Worm (Caenorhabditis elegans) whole organism, early embryonic: ENCODE measurements around the gene mbk-2.

Experiments
- B0310.2 ChIP-seq: sonication (generic microtip); optimal IDR thresholded peaks from 2 replicates; lab custom pipeline; 2016; ENCODE audit warnings: mild to moderate bottlenecking, missing genetic modification characterization, missing compliant biosample characterization
- F13C5.2 ChIP-seq: sonication (generic microtip); optimal IDR thresholded peaks from 2 replicates; lab custom pipeline; 2017; ENCODE audit warnings: mild to moderate bottlenecking, missing genetic modification characterization, inconsistent platforms, missing compliant biosample characterization
- aly-1 ChIP-seq: sonication (generic microtip); optimal IDR thresholded peaks from 2 replicates; lab custom pipeline; 2016; ENCODE audit warnings: missing genetic modification characterization, missing compliant biosample characterization
- ama-1 ChIP-seq: fragments of 150-350 bp; optimal IDR thresholded peaks from 2 replicates; lab custom pipeline; 2014
- ceh-13 ChIP-seq: fragments of 200-800 bp; sonication (Bioruptor generic); optimal IDR thresholded peaks from 2 replicates; lab custom pipeline; 2018; ENCODE audit warnings: mild to moderate bottlenecking, missing genetic modification characterization, missing compliant biosample characterization
- ceh-36 ChIP-seq: sonication (generic microtip); optimal IDR thresholded peaks from 2 replicates; lab custom pipeline; 2016; ENCODE audit warnings: missing genetic modification characterization, inconsistent platforms, missing compliant biosample characterization
- ets-7 ChIP-seq: sonication (generic microtip); optimal IDR thresholded peaks from 2 replicates; lab custom pipeline; 2016; ENCODE audit warnings: missing genotype, missing genetic modification characterization, missing compliant biosample characterization
- flt-1 ChIP-seq: fragments of 200-800 bp; sonication (Bioruptor generic); IDR thresholded peaks from 2 replicates; pipeline ENCODE4 v1.3.6; 2022; ENCODE audit warnings: missing genetic modification characterization, missing compliant biosample characterization
- hmbx-1 ChIP-seq: sonication (generic microtip); optimal IDR thresholded peaks from 2 replicates; lab custom pipeline; 2016; ENCODE audit warnings: mild to moderate bottlenecking, missing genetic modification characterization, missing compliant biosample characterization
- hmg-4 ChIP-seq: fragments of 200-800 bp; sonication (Bioruptor generic); optimal IDR thresholded peaks from 2 replicates; lab custom pipeline; 2018; ENCODE audit warnings: mild to moderate bottlenecking, missing genetic modification characterization, missing compliant biosample characterization
- hnd-1 ChIP-seq: sonication (generic microtip); optimal IDR thresholded peaks from 2 replicates; lab custom pipeline; 2016; ENCODE audit warnings: missing genetic modification characterization, missing compliant biosample characterization
- pes-1 ChIP-seq: fragments of 200-800 bp; sonication (Bioruptor generic); IDR thresholded peaks from 2 replicates; pipeline ENCODE4 v1.3.6; 2022; ENCODE audit warnings: missing genetic modification reagents, missing genetic modification characterization, missing compliant biosample characterization
- scrt-1 ChIP-seq: fragments of 200-800 bp; sonication (Bioruptor generic); IDR thresholded peaks from 2 replicates; pipeline ENCODE4 v1.3.6; 2022; ENCODE audit warnings: missing genetic modification characterization, missing compliant biosample characterization
- sea-1 ChIP-seq: fragments of 200-800 bp; sonication (Bioruptor generic); conservative IDR thresholded peaks from 2 replicates; pipeline ENCODE4 v1.3.6; 2022; ENCODE audit warnings: missing genetic modification characterization, missing compliant biosample characterization
- tbx-11 ChIP-seq: fragments of 200-800 bp; sonication (Bioruptor generic); IDR thresholded peaks from 2 replicates; pipeline ENCODE4 v1.3.6; 2022; ENCODE audit warnings: missing genetic modification characterization, missing compliant biosample characterization
- tbx-37 ChIP-seq: fragments of 200-800 bp; sonication (Bioruptor generic); conservative IDR thresholded peaks from 2 replicates; pipeline ENCODE4 v1.3.6; 2022; ENCODE audit warnings: missing genetic modification reagents, missing genetic modification characterization, missing compliant biosample characterization
- tra-4 ChIP-seq: sonication (generic microtip); optimal IDR thresholded peaks from 2 replicates; lab custom pipeline; 2017; ENCODE audit warnings: missing genetic modification characterization, missing compliant biosample characterization

The mbk-2 gene

ce11 chrIV:13008405-13009208, at the start of gene mbk-2:
mbk-2 (plus strand) TSS chrIV:13009158.
- TF ChIP-seq scrt-1 (GFP tag; lab: Robert Waterston, UW) (no peak), ceh-36 (tag; lab: Kevin White, UChicago) (no peak), aly-1 (tag; lab: Kevin White, UChicago) (no peak), hmg-4 (GFP tag; lab: Kevin White, UChicago) (no peak), ets-7 (tag; lab: Kevin White, UChicago) (no peak), flt-1 (GFP tag; lab: Robert Waterston, UW) (no peak), hmbx-1 (tag; lab: Kevin White, UChicago) (no peak), hnd-1 (no peak), pes-1 (GFP tag; lab: Robert Waterston, UW) (no peak), ama-1 (lab: Kevin White, UChicago) (no peak), ceh-13 (no peak), B0310.2 (tag; lab: Kevin White, UChicago) (no peak), tbx-37 (GFP tag; lab: Robert Waterston, UW) (no peak), F13C5.2 (tag; lab: Kevin White, UChicago) (no peak), tra-4 (tag; lab: Kevin White, UChicago) (no peak)

DNA sequence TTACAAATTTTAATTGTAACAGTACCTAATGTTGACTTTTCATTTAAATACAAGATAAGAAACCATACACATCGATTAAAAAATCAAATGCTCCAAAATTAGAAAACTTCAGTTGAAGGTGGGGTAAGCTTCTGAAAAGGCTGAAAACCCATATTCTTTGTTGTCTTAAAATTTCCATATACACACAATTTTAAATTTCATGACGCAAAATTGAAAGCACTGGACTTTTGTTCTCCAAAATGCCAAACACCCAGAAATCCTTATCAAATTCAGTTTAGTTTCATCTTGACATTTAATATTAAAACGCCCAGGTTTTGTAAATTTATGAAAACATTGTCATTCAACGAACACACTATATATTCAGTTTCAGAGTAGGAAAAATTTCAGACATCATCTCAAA, 48.8 kb upstream of the mbk-2 start, which contains the start of gene F55G11.7:
TSS of gene F55G11.7 (plus strand) at position 301 of the 400 bp plus-strand sequence.
- TF ChIP-seq aly-1 (tag; lab: Kevin White, UChicago) (no peak), pes-1 (GFP tag; lab: Robert Waterston, UW) (no peak), ceh-36 (tag; lab: Kevin White, UChicago) (no peak), B0310.2 (tag; lab: Kevin White, UChicago) (no peak), sea-1 (GFP tag; lab: Robert Waterston, UW) (no peak), ama-1 (lab: Kevin White, UChicago) (no peak), tra-4 (tag; lab: Kevin White, UChicago) (no peak), hnd-1 (no peak)

DNA sequence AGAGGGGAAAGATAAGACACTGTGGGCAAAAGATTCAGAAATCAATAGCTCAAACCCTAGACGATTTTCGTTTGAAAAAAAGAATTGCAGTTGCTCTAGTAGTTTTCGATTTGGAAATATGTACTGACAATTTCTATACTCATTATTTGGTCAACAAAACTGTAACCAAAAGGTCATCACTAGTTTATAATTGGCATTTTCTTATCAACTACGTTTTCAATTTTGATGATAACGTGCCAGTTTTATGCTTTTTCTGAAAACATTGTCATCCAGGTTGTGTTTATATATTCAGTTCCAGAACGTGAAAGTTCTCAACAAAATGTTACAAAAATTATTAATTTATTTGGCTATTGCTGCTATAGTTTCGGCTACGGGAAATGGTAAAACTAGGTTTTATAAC, 46.4 kb upstream of the mbk-2 start, which contains the start of gene F55G11.8:
TSS of gene F55G11.8 (plus strand) at position 245 of the 400 bp plus-strand sequence.
- no peak for TF ChIP-seq aly-1 (tag; lab: Kevin White, UChicago)
- no peak for TF ChIP-seq sea-1 (GFP tag; lab: Robert Waterston, UW)
- no peak for TF ChIP-seq scrt-1 (GFP tag; lab: Robert Waterston, UW)
- no peak for TF ChIP-seq hnd-1
- no peak for TF ChIP-seq ets-7 (tag; lab: Kevin White, UChicago)
- TF ChIP-seq hmg-4 (GFP tag; lab: Kevin White, UChicago), result no peak
- TF ChIP-seq ceh-13, result no peak
- TF ChIP-seq F13C5.2 (tag; lab: Kevin White, UChicago), result no peak
- no peak for TF ChIP-seq flt-1 (GFP tag; lab: Robert Waterston, UW)
- no peak for TF ChIP-seq tbx-11 (GFP tag; lab: Robert Waterston, UW)
- no peak for TF ChIP-seq B0310.2 (tag; lab: Kevin White, UChicago)
- no peak for TF ChIP-seq ama-1 (lab: Kevin White, UChicago)
- TF ChIP-seq tra-4 (tag; lab: Kevin White, UChicago), result no peak
- TF ChIP-seq tbx-37 (GFP tag; lab: Robert Waterston, UW), result no peak
- TF ChIP-seq ceh-36 (tag; lab: Kevin White, UChicago), result no peak
- no peak for TF ChIP-seq hmbx-1 (tag; lab: Kevin White, UChicago)
- no peak for TF ChIP-seq pes-1 (GFP tag; lab: Robert Waterston, UW)

DNA sequence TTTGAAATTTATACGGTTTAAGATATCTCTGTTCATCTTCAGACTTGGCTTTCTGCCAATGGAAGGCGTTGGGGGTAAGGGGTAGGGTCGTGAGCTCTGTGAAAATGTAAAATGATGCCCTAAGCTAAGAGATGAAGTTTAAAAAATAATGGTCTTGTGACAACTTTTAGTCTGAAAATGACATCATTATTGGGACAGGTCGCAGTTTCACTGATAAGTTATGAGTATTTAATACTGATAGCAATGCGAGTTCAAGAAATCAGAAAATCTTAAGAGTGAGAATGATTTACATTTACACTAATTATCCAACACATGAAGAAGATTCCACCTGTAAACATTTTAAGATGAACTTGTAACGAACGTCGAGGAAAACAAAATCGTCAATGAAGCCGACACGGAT, 44.3 kb upstream of the mbk-2 start:
- TF ChIP-seq hnd-1 (no peak), flt-1 (GFP tag; lab: Robert Waterston, UW) (no peak), ama-1 (lab: Kevin White, UChicago) (no peak)

- TF ChIP-seq scrt-1 (GFP tag; lab: Robert Waterston, UW), result no peak
- TF ChIP-seq tra-4 (tag; lab: Kevin White, UChicago), result no peak
- no peak for TF ChIP-seq hmg-4 (GFP tag; lab: Kevin White, UChicago)
- no peak for TF ChIP-seq tbx-11 (GFP tag; lab: Robert Waterston, UW)
- TF ChIP-seq ets-7 (tag; lab: Kevin White, UChicago), result no peak
- TF ChIP-seq sea-1 (GFP tag; lab: Robert Waterston, UW), result no peak
- no peak for TF ChIP-seq hnd-1
- no peak for TF ChIP-seq ceh-13
- TF ChIP-seq ama-1 (lab: Kevin White, UChicago), result no peak
- TF ChIP-seq flt-1 (GFP tag; lab: Robert Waterston, UW), result no peak
- no peak for TF ChIP-seq aly-1 (tag; lab: Kevin White, UChicago)
- TF ChIP-seq ceh-36 (tag; lab: Kevin White, UChicago), result no peak
- no peak for TF ChIP-seq F13C5.2 (tag; lab: Kevin White, UChicago)
- TF ChIP-seq pes-1 (GFP tag; lab: Robert Waterston, UW), result no peak
- no peak for TF ChIP-seq hmbx-1 (tag; lab: Kevin White, UChicago)
- no peak for TF ChIP-seq tbx-37 (GFP tag; lab: Robert Waterston, UW)
- TF ChIP-seq B0310.2 (tag; lab: Kevin White, UChicago), result no peak
Measured at ce11 chrIV:12965074-12965473, 43.9 kb upstream of the mbk-2 start, which contains the start of gene dod-22. dod-22 (plus strand) TSS chrIV:12965374.

DNA sequence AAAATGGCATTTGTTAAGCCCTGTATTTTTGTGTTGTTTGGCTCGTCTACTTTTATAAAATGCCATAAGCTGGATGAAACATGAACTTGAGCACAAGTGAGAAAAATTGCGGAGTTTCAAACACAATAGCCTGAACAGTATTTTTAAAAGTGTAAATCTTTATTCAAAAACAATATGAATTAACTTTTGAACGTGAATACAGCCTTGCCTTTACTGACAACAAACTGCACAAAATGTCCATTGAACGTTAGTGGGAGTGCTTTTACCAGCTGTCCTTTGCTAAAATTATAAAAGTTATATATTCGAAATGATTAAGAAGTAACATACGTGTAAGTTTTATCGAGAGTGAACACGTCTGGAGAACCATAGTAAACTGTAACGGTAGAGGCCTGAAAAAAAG, 41.7 kb upstream of the mbk-2 start:
- TF ChIP-seq flt-1 (GFP tag; lab: Robert Waterston, UW), result no peak
- no peak for TF ChIP-seq scrt-1 (GFP tag; lab: Robert Waterston, UW)
- TF ChIP-seq tbx-37 (GFP tag; lab: Robert Waterston, UW), result no peak
- no peak for TF ChIP-seq ceh-13
- no peak for TF ChIP-seq sea-1 (GFP tag; lab: Robert Waterston, UW)
- no peak for TF ChIP-seq tra-4 (tag; lab: Kevin White, UChicago)
- TF ChIP-seq ama-1 (lab: Kevin White, UChicago), result no peak
- no peak for TF ChIP-seq ceh-36 (tag; lab: Kevin White, UChicago)
- TF ChIP-seq F13C5.2 (tag; lab: Kevin White, UChicago), result no peak
- no peak for TF ChIP-seq ets-7 (tag; lab: Kevin White, UChicago)
- TF ChIP-seq aly-1 (tag; lab: Kevin White, UChicago), result no peak
- TF ChIP-seq hmbx-1 (tag; lab: Kevin White, UChicago), result no peak
- no peak for TF ChIP-seq tbx-11 (GFP tag; lab: Robert Waterston, UW)
